Fruit fly (Drosophila melanogaster) whole organism, prepupa: ENCODE results near the gene Abcd3.

Source experiments
- Eip93F ChIP-seq: fragments of 200-800 bp; sonication (Bioruptor generic); optimal IDR thresholded peaks from 2 replicates; lab custom pipeline; 2016; ENCODE audit warnings: missing biosample characterization, mild to moderate bottlenecking, missing genetic modification characterization
- acj6 ChIP-seq: fragments of 200-800 bp; sonication (Bioruptor generic); optimal IDR thresholded peaks from 3 replicates; lab custom pipeline; 2016; ENCODE audit warnings: missing biosample characterization, missing genetic modification characterization
- fkh ChIP-seq: fragments of 200-800 bp; sonication (Bioruptor generic); optimal IDR thresholded peaks from 3 replicates; lab custom pipeline; 2017; ENCODE audit warnings: missing biosample characterization, mild to moderate bottlenecking, missing genetic modification characterization, moderate library complexity

- TF ChIP-seq fkh (GFP tag; lab: Kevin White, UChicago), result no peak
- TF ChIP-seq Eip93F (GFP tag; lab: Kevin White, UChicago), result no peak
- TF ChIP-seq acj6 (GFP tag; lab: Kevin White, UChicago), result peak; percentile 32
Observed at dm6 chrX:19769821-19770519, 19.4 kb downstream of the Abcd3 start.
